Worm (Caenorhabditis elegans): Measurements from ENCODE around the gene R11D1.10.
A peak's percentile ranks its signal among the peaks of the same experiment; 100 is the strongest.

R11D1.10 gene

ce11 chrV:12697364-12697901 is 31.9 kb upstream of the R11D1.10 start, which contains the start of gene istr-1:
Gene istr-1, plus strand, starts transcription at chrV:12697858.
- TF ChIP-seq nhr-12 (tag; optimal IDR thresholded peaks at IDR 0.05) (no peak), C34F6.9 (tag; optimal IDR thresholded peaks at IDR 0.05) (peak; percentile 66), skn-1 (tag; optimal IDR thresholded peaks at IDR 0.05) (peak; percentile 11), nhr-129 (tag; optimal IDR thresholded peaks at IDR 0.05) (peak; percentile 33), elt-3 (tag; optimal IDR thresholded peaks at IDR 0.05) (no peak), unc-55 (GFP tag; optimal IDR thresholded peaks at IDR 0.05) (peak; percentile 34), sma-3 (GFP tag; optimal IDR thresholded peaks at IDR 0.05) (no peak), fos-1 (tag; optimal IDR thresholded peaks at IDR 0.05) (peak; percentile 12), nhr-23 (tag; optimal IDR thresholded peaks at IDR 0.05) (no peak)

ce11 chrV:12701613-12702012 is 27.7 kb upstream of the R11D1.10 start:
- TF ChIP-seq ama-1 (optimal IDR thresholded peaks at IDR 0.05): no peak
- peak; percentile 47 for TF ChIP-seq crh-2 (tag; optimal IDR thresholded peaks at IDR 0.05)
- no peak for TF ChIP-seq ztf-1 (GFP tag; conservative IDR thresholded peaks at IDR 0.05)
- TF ChIP-seq zag-1 (tag; optimal IDR thresholded peaks at IDR 0.05): peak; percentile 48

ce11 chrV:12704077-12704476 is 25.2 kb upstream of the R11D1.10 start, which contains the start of gene R11D1.1:
Gene R11D1.1, plus strand, starts transcription at chrV:12704377.
- TF ChIP-seq nhr-11 (tag; optimal IDR thresholded peaks at IDR 0.05): no peak
- no peak for TF ChIP-seq mab-5 (tag; optimal IDR thresholded peaks at IDR 0.05)
- TF ChIP-seq nhr-77 (tag; optimal IDR thresholded peaks at IDR 0.05): no peak
- TF ChIP-seq unc-39 (tag; optimal IDR thresholded peaks at IDR 0.05): no peak
- no peak for TF ChIP-seq peb-1 (tag; optimal IDR thresholded peaks at IDR 0.05)
- no peak for TF ChIP-seq nhr-21 (tag; optimal IDR thresholded peaks at IDR 0.05)
- no peak for TF ChIP-seq skn-1 (tag; optimal IDR thresholded peaks at IDR 0.05)
- TF ChIP-seq crh-2 (tag; optimal IDR thresholded peaks at IDR 0.05): no peak
- TF ChIP-seq sma-9 (GFP tag; optimal IDR thresholded peaks at IDR 0.05): no peak
- no peak for TF ChIP-seq sma-9 (tag; optimal IDR thresholded peaks at IDR 0.05)
- no peak for TF ChIP-seq mdl-1 (tag; optimal IDR thresholded peaks at IDR 0.05)
- no peak for TF ChIP-seq nhr-129 (tag; optimal IDR thresholded peaks at IDR 0.05)
- TF ChIP-seq nhr-237 (tag; optimal IDR thresholded peaks at IDR 0.05): no peak

ce11 chrV:12706511-12706910 is 22.8 kb upstream of the R11D1.10 start:
- TF ChIP-seq snpc-4 (tag; optimal IDR thresholded peaks at IDR 0.05) (no peak), alr-1 (tag; optimal IDR thresholded peaks at IDR 0.05) (no peak), nhr-10 (tag; optimal IDR thresholded peaks at IDR 0.05) (no peak), nhr-21 (tag; optimal IDR thresholded peaks at IDR 0.05) (no peak), nhr-77 (tag; optimal IDR thresholded peaks at IDR 0.05) (no peak), zag-1 (tag; optimal IDR thresholded peaks at IDR 0.05) (no peak), nhr-12 (tag; optimal IDR thresholded peaks at IDR 0.05) (no peak), nhr-25 (tag; optimal IDR thresholded peaks at IDR 0.05) (no peak), F13H6.1 (tag; optimal IDR thresholded peaks at IDR 0.05) (no peak), skn-1 (tag; optimal IDR thresholded peaks at IDR 0.05) (no peak), lin-11 (tag; optimal IDR thresholded peaks at IDR 0.05) (no peak), elt-1 (tag; optimal IDR thresholded peaks at IDR 0.05) (no peak), ztf-4 (tag; optimal IDR thresholded peaks at IDR 0.05) (no peak), mbf-1 (tag; optimal IDR thresholded peaks at IDR 0.05) (no peak), lin-39 (tag; optimal IDR thresholded peaks at IDR 0.05) (no peak), ceh-82 (tag; optimal IDR thresholded peaks at IDR 0.05) (no peak), mab-5 (tag; optimal IDR thresholded peaks at IDR 0.05) (no peak), crh-2 (tag; optimal IDR thresholded peaks at IDR 0.05) (no peak)

- TF ChIP-seq skn-1 (tag; optimal IDR thresholded peaks at IDR 0.05) (no peak), nhr-21 (tag; optimal IDR thresholded peaks at IDR 0.05) (no peak)
Observed at ce11 chrV:12708305-12708704, 21.0 kb upstream of the R11D1.10 start, which contains the start of gene R11D1.2. Gene R11D1.2, plus strand, starts transcription at chrV:12708605.

ce11 chrV:12711999-12712398 is 17.3 kb upstream of the R11D1.10 start, which contains the start of gene R11D1.3:
Gene R11D1.3, minus strand, starts transcription at chrV:12712099.
- no peak for TF ChIP-seq C34F6.9 (tag; optimal IDR thresholded peaks at IDR 0.05)
- no peak for TF ChIP-seq nhr-23 (tag; optimal IDR thresholded peaks at IDR 0.05)
- no peak for TF ChIP-seq mbf-1 (tag; optimal IDR thresholded peaks at IDR 0.05)
- TF ChIP-seq gmeb-1 (tag; optimal IDR thresholded peaks at IDR 0.05): no peak
- TF ChIP-seq mdl-1 (tag; optimal IDR thresholded peaks at IDR 0.05): no peak
- TF ChIP-seq unc-55 (GFP tag; optimal IDR thresholded peaks at IDR 0.05): no peak
- TF ChIP-seq elt-1 (tag; optimal IDR thresholded peaks at IDR 0.05): no peak
- TF ChIP-seq zag-1 (tag; optimal IDR thresholded peaks at IDR 0.05): no peak
- no peak for TF ChIP-seq egl-27 (tag; optimal IDR thresholded peaks at IDR 0.05)
- no peak for TF ChIP-seq ceh-16 (tag; optimal IDR thresholded peaks at IDR 0.05)
- no peak for TF ChIP-seq nhr-12 (tag; optimal IDR thresholded peaks at IDR 0.05)
- no peak for TF ChIP-seq Y55F3AM.14 (GFP tag; optimal IDR thresholded peaks at IDR 0.05)
- TF ChIP-seq sma-9 (GFP tag; optimal IDR thresholded peaks at IDR 0.05): no peak
- TF ChIP-seq sma-9 (tag; optimal IDR thresholded peaks at IDR 0.05): no peak
- no peak for TF ChIP-seq unc-62 (GFP tag; optimal IDR thresholded peaks at IDR 0.05)
- TF ChIP-seq blmp-1 (tag; optimal IDR thresholded peaks at IDR 0.05; ENCODE audit: insufficient read depth): no peak
- TF ChIP-seq lin-11 (tag; optimal IDR thresholded peaks at IDR 0.05): no peak
- no peak for TF ChIP-seq F13H6.1 (tag; optimal IDR thresholded peaks at IDR 0.05)
- no peak for TF ChIP-seq elt-3 (tag; optimal IDR thresholded peaks at IDR 0.05)
